Worm (Caenorhabditis elegans): Measurements from ENCODE around the gene abu-8.

abu-8 gene

ce11 chrV:5213674-5214073, 19.3 kb upstream of the abu-8 start:
- TF ChIP-seq ama-1 (optimal IDR thresholded peaks at IDR 0.05) (no peak), ets-7 (tag; optimal IDR thresholded peaks at IDR 0.05) (no peak)

ce11 chrV:5204127-5204526, 9.7 kb upstream of the abu-8 start, which contains the start of gene ttc-37:
Gene ttc-37, plus strand, starts transcription at chrV:5204475.
- no peak for TF ChIP-seq hmg-4 (GFP tag; optimal IDR thresholded peaks at IDR 0.05)
- no peak for TF ChIP-seq ceh-36 (tag; optimal IDR thresholded peaks at IDR 0.05)
- no peak for TF ChIP-seq ama-1 (optimal IDR thresholded peaks at IDR 0.05)
- TF ChIP-seq hnd-1 (tag; optimal IDR thresholded peaks at IDR 0.05), result no peak
- TF ChIP-seq sea-1 (GFP tag; conservative IDR thresholded peaks at IDR 0.05), result no peak
- no peak for TF ChIP-seq F13C5.2 (tag; optimal IDR thresholded peaks at IDR 0.05)
- no peak for TF ChIP-seq hmbx-1 (tag; optimal IDR thresholded peaks at IDR 0.05)
- TF ChIP-seq tbx-37 (GFP tag; conservative IDR thresholded peaks at IDR 0.05), result no peak
- TF ChIP-seq tbx-11 (GFP tag; IDR thresholded peaks at IDR 0.05), result no peak
- no peak for TF ChIP-seq aly-1 (tag; optimal IDR thresholded peaks at IDR 0.05)

- TF ChIP-seq flt-1 (GFP tag; IDR thresholded peaks at IDR 0.05) (no peak), ets-7 (tag; optimal IDR thresholded peaks at IDR 0.05) (no peak), B0310.2 (tag; optimal IDR thresholded peaks at IDR 0.05) (no peak), aly-1 (tag; optimal IDR thresholded peaks at IDR 0.05) (no peak), tbx-11 (GFP tag; IDR thresholded peaks at IDR 0.05) (no peak), ama-1 (optimal IDR thresholded peaks at IDR 0.05) (no peak), ceh-36 (tag; optimal IDR thresholded peaks at IDR 0.05) (no peak)
Observed at ce11 chrV:5203643-5204042, 9.2 kb upstream of the abu-8 start.

ce11 chrV:5201706-5202105, 7.3 kb upstream of the abu-8 start:
- no peak for TF ChIP-seq ets-7 (tag; optimal IDR thresholded peaks at IDR 0.05)
- TF ChIP-seq aly-1 (tag; optimal IDR thresholded peaks at IDR 0.05), result no peak
- TF ChIP-seq hmbx-1 (tag; optimal IDR thresholded peaks at IDR 0.05), result no peak
- TF ChIP-seq tbx-11 (GFP tag; IDR thresholded peaks at IDR 0.05), result no peak
- no peak for TF ChIP-seq sea-1 (GFP tag; conservative IDR thresholded peaks at IDR 0.05)
- no peak for TF ChIP-seq B0310.2 (tag; optimal IDR thresholded peaks at IDR 0.05)

- TF ChIP-seq ets-7 (tag; optimal IDR thresholded peaks at IDR 0.05), result no peak
- TF ChIP-seq aly-1 (tag; optimal IDR thresholded peaks at IDR 0.05), result no peak
- TF ChIP-seq ceh-13 (GFP tag; optimal IDR thresholded peaks at IDR 0.05), result no peak
- no peak for TF ChIP-seq flt-1 (GFP tag; IDR thresholded peaks at IDR 0.05)
- TF ChIP-seq tra-4 (tag; optimal IDR thresholded peaks at IDR 0.05), result no peak
- no peak for TF ChIP-seq pes-1 (GFP tag; IDR thresholded peaks at IDR 0.05)
- no peak for TF ChIP-seq sea-1 (GFP tag; conservative IDR thresholded peaks at IDR 0.05)
- TF ChIP-seq scrt-1 (GFP tag; IDR thresholded peaks at IDR 0.05), result no peak
- no peak for TF ChIP-seq hnd-1 (tag; optimal IDR thresholded peaks at IDR 0.05)
- TF ChIP-seq tbx-11 (GFP tag; IDR thresholded peaks at IDR 0.05), result no peak
- TF ChIP-seq ceh-36 (tag; optimal IDR thresholded peaks at IDR 0.05), result no peak
- TF ChIP-seq hmbx-1 (tag; optimal IDR thresholded peaks at IDR 0.05), result no peak
Observed at ce11 chrV:5200188-5200587, 5.8 kb upstream of the abu-8 start.

ce11 chrV:5198240-5198639, 3.8 kb upstream of the abu-8 start, which contains the start of gene Y47A7.2:
Gene Y47A7.2, minus strand, starts transcription at chrV:5198340.
- no peak for TF ChIP-seq ama-1 (optimal IDR thresholded peaks at IDR 0.05)
- no peak for TF ChIP-seq hnd-1 (tag; optimal IDR thresholded peaks at IDR 0.05)
- TF ChIP-seq tra-4 (tag; optimal IDR thresholded peaks at IDR 0.05), result no peak
- no peak for TF ChIP-seq F13C5.2 (tag; optimal IDR thresholded peaks at IDR 0.05)
- no peak for TF ChIP-seq sea-1 (GFP tag; conservative IDR thresholded peaks at IDR 0.05)
- no peak for TF ChIP-seq ceh-13 (GFP tag; optimal IDR thresholded peaks at IDR 0.05)

ce11 chrV:5192501-5192900, 1.9 kb downstream of the abu-8 start, which contains the start of gene C03A7.13:
Gene C03A7.13, minus strand, starts transcription at chrV:5192543.
- TF ChIP-seq tra-4 (tag; optimal IDR thresholded peaks at IDR 0.05) (no peak), ceh-36 (tag; optimal IDR thresholded peaks at IDR 0.05) (no peak)

ce11 chrV:5181612-5182011, 12.8 kb downstream of the abu-8 start, which contains the start of gene C03A7.2:
Gene C03A7.2, plus strand, starts transcription at chrV:5181912.
- TF ChIP-seq ama-1 (optimal IDR thresholded peaks at IDR 0.05), result no peak
- TF ChIP-seq hmg-4 (GFP tag; optimal IDR thresholded peaks at IDR 0.05), result no peak
- no peak for TF ChIP-seq tbx-11 (GFP tag; IDR thresholded peaks at IDR 0.05)
- TF ChIP-seq pes-1 (GFP tag; IDR thresholded peaks at IDR 0.05), result no peak
- no peak for TF ChIP-seq F13C5.2 (tag; optimal IDR thresholded peaks at IDR 0.05)
- no peak for TF ChIP-seq sea-1 (GFP tag; conservative IDR thresholded peaks at IDR 0.05)
- TF ChIP-seq tra-4 (tag; optimal IDR thresholded peaks at IDR 0.05), result no peak
- no peak for TF ChIP-seq flt-1 (GFP tag; IDR thresholded peaks at IDR 0.05)
- TF ChIP-seq B0310.2 (tag; optimal IDR thresholded peaks at IDR 0.05), result no peak
- TF ChIP-seq tbx-37 (GFP tag; conservative IDR thresholded peaks at IDR 0.05), result no peak
- no peak for TF ChIP-seq ceh-36 (tag; optimal IDR thresholded peaks at IDR 0.05)
- TF ChIP-seq aly-1 (tag; optimal IDR thresholded peaks at IDR 0.05), result no peak

- no peak for TF ChIP-seq hmg-4 (GFP tag; optimal IDR thresholded peaks at IDR 0.05)
- no peak for TF ChIP-seq tbx-37 (GFP tag; conservative IDR thresholded peaks at IDR 0.05)
- TF ChIP-seq hnd-1 (tag; optimal IDR thresholded peaks at IDR 0.05), result no peak
- TF ChIP-seq pes-1 (GFP tag; IDR thresholded peaks at IDR 0.05), result no peak
- no peak for TF ChIP-seq flt-1 (GFP tag; IDR thresholded peaks at IDR 0.05)
- TF ChIP-seq scrt-1 (GFP tag; IDR thresholded peaks at IDR 0.05), result no peak
- no peak for TF ChIP-seq sea-1 (GFP tag; conservative IDR thresholded peaks at IDR 0.05)
- no peak for TF ChIP-seq ceh-13 (GFP tag; optimal IDR thresholded peaks at IDR 0.05)
- no peak for TF ChIP-seq ceh-36 (tag; optimal IDR thresholded peaks at IDR 0.05)
- TF ChIP-seq aly-1 (tag; optimal IDR thresholded peaks at IDR 0.05), result no peak
- no peak for TF ChIP-seq B0310.2 (tag; optimal IDR thresholded peaks at IDR 0.05)
- TF ChIP-seq tra-4 (tag; optimal IDR thresholded peaks at IDR 0.05), result no peak
- no peak for TF ChIP-seq hmbx-1 (tag; optimal IDR thresholded peaks at IDR 0.05)
Observed at ce11 chrV:5178051-5178450, 16.4 kb downstream of the abu-8 start.

Data from whole organism, early embryonic.